Fruit fly (Drosophila melanogaster) whole organism, embryonic: ENCODE measurements around the gene GstO3.

Experiments
- Abd-B ChIP-seq: fragments of 200-800 bp; sonication (Bioruptor generic); optimal IDR thresholded peaks from 2 replicates; lab custom pipeline; 2018; ENCODE audit warnings: missing biosample characterization, mild to moderate bottlenecking, missing genetic modification characterization, moderate library complexity
- Asciz ChIP-seq: fragments of 200-800 bp; sonication (Bioruptor generic); optimal IDR thresholded peaks from 2 replicates; lab custom pipeline; 2017; ENCODE audit warnings: missing biosample characterization, mild to moderate bottlenecking, missing genetic modification characterization, missing genetic modification reagents
- CG10147 ChIP-seq: fragments of 200-800 bp; sonication (Bioruptor generic); optimal IDR thresholded peaks from 2 replicates; lab custom pipeline; 2019; ENCODE audit warnings: missing biosample characterization, mild to moderate bottlenecking, missing genetic modification characterization, moderate library complexity
- CG10209 ChIP-seq: fragments of 200-800 bp; sonication (Bioruptor generic); optimal IDR thresholded peaks from 3 replicates; lab custom pipeline; 2017; ENCODE audit warnings: missing biosample characterization, mild to moderate bottlenecking, missing genetic modification characterization, missing genetic modification reagents
- CG10267 ChIP-seq: fragments of 200-800 bp; sonication (Bioruptor generic); optimal IDR thresholded peaks from 2 replicates; lab custom pipeline; 2018; ENCODE audit warnings: missing biosample characterization, mild to moderate bottlenecking, missing genetic modification characterization, moderate library complexity
- CG11504 ChIP-seq: fragments of 200-800 bp; sonication (Bioruptor generic); optimal IDR thresholded peaks from 3 replicates; lab custom pipeline; 2019; ENCODE audit warnings: missing biosample characterization, mild to moderate bottlenecking, missing genetic modification characterization, moderate library complexity
- CG13287 ChIP-seq: fragments of 200-800 bp; sonication (Bioruptor generic); IDR thresholded peaks from 2 replicates; pipeline ENCODE4 v1.3.6; 2022; ENCODE audit warnings: missing biosample characterization, missing genetic modification characterization; ENCODE audit not compliant: partially characterized antibody
- CG13775 ChIP-seq: fragments of 200-800 bp; sonication (Bioruptor generic); optimal IDR thresholded peaks from 3 replicates; lab custom pipeline; 2017; ENCODE audit warnings: missing biosample characterization, mild to moderate bottlenecking, missing genetic modification characterization
- CG15514 ChIP-seq: fragments of 200-800 bp; sonication (Bioruptor generic); optimal IDR thresholded peaks from 3 replicates; lab custom pipeline; 2017; ENCODE audit warnings: missing biosample characterization, missing genetic modification characterization, mild to moderate bottlenecking, moderate library complexity, missing genetic modification reagents
- CG16779 ChIP-seq: fragments of 200-800 bp; sonication (Bioruptor generic); IDR thresholded peaks from 2 replicates; pipeline ENCODE4 v1.3.6; 2022; ENCODE audit warnings: missing biosample characterization, missing genetic modification characterization
- CG17186 ChIP-seq: fragments of 200-800 bp; sonication (Bioruptor generic); optimal IDR thresholded peaks from 3 replicates; lab custom pipeline; 2017; ENCODE audit warnings: missing biosample characterization, missing genetic modification reagents, missing genetic modification characterization
- CG18011 ChIP-seq: fragments of 200-800 bp; sonication (Bioruptor generic); optimal IDR thresholded peaks from 2 replicates; lab custom pipeline; 2017; ENCODE audit warnings: missing biosample characterization, missing genetic modification characterization, mild to moderate bottlenecking, moderate library complexity, missing genotype
- CG2116 ChIP-seq: fragments of 200-800 bp; sonication (Bioruptor generic); optimal IDR thresholded peaks from 3 replicates; lab custom pipeline; 2018; ENCODE audit warnings: missing biosample characterization, mild to moderate bottlenecking, missing genetic modification characterization
- CG2129 ChIP-seq: fragments of 200-800 bp; sonication (Bioruptor generic); IDR thresholded peaks from 2 replicates; pipeline ENCODE4 v1.3.6; 2022; ENCODE audit warnings: missing biosample characterization, missing genetic modification characterization; ENCODE audit not compliant: partially characterized antibody
- CG2889 ChIP-seq: fragments of 200-800 bp; sonication (Bioruptor generic); IDR thresholded peaks from 3 replicates; pipeline ENCODE4 v1.3.6; 2022; ENCODE audit warnings: missing biosample characterization, missing genetic modification characterization
- CG30403 ChIP-seq: fragments of 200-800 bp; sonication (Bioruptor generic); optimal IDR thresholded peaks from 3 replicates; lab custom pipeline; 2016; ENCODE audit warnings: missing biosample characterization, missing genetic modification characterization
- CG31365 ChIP-seq: fragments of 200-800 bp; sonication (Bioruptor generic); optimal IDR thresholded peaks from 2 replicates; lab custom pipeline; 2018; ENCODE audit warnings: missing biosample characterization, mild to moderate bottlenecking, missing genetic modification characterization
- CG3838 ChIP-seq: fragments of 200-800 bp; sonication (Bioruptor generic); optimal IDR thresholded peaks from 3 replicates; lab custom pipeline; 2016; ENCODE audit warnings: missing biosample characterization, missing genetic modification characterization
- CG9797 ChIP-seq: fragments of 200-800 bp; sonication (Bioruptor generic); optimal IDR thresholded peaks from 3 replicates; lab custom pipeline; 2018; ENCODE audit warnings: missing biosample characterization, mild to moderate bottlenecking, missing genetic modification characterization
- Chrac-16 ChIP-seq: fragments of 200-800 bp; sonication (Bioruptor generic); optimal IDR thresholded peaks from 3 replicates; lab custom pipeline; 2016; ENCODE audit warnings: missing biosample characterization, missing genetic modification characterization
- CkIIα-i1 ChIP-seq: fragments of 200-800 bp; sonication (Bioruptor generic); IDR thresholded peaks from 2 replicates; pipeline ENCODE4 v1.3.6; 2022; ENCODE audit warnings: missing biosample characterization, missing genetic modification characterization
- Dad ChIP-seq: fragments of 200-800 bp; sonication (Bioruptor generic); optimal IDR thresholded peaks from 3 replicates; lab custom pipeline; 2016; ENCODE audit warnings: missing biosample characterization, missing genetic modification characterization
- Ets97D ChIP-seq: fragments of 200-800 bp; sonication (Bioruptor generic); optimal IDR thresholded peaks from 3 replicates; lab custom pipeline; 2016; ENCODE audit warnings: missing biosample characterization, missing genetic modification characterization
- HLH4C ChIP-seq: fragments of 200-800 bp; sonication (Bioruptor generic); IDR thresholded peaks from 3 replicates; pipeline ENCODE4 v1.3.6; 2022; ENCODE audit warnings: missing biosample characterization, missing genetic modification characterization; ENCODE audit not compliant: partially characterized antibody
- HmgZ ChIP-seq: fragments of 200-800 bp; sonication (Bioruptor generic); optimal IDR thresholded peaks from 2 replicates; lab custom pipeline; 2018; ENCODE audit warnings: missing biosample characterization, mild to moderate bottlenecking, missing genetic modification characterization
- MBD-R2 ChIP-seq: fragments of 200-800 bp; sonication (Bioruptor generic); IDR thresholded peaks from 2 replicates; pipeline ENCODE4 v1.3.6; 2022; ENCODE audit warnings: missing biosample characterization, missing genetic modification characterization
- Nf-YC ChIP-seq: fragments of 200-800 bp; optimal IDR thresholded peaks from 3 replicates; lab custom pipeline; 2019; ENCODE audit warnings: missing biosample characterization, mild to moderate bottlenecking, missing genetic modification characterization, moderate library complexity
- Optix ChIP-seq: fragments of 200-800 bp; sonication (Bioruptor generic); IDR thresholded peaks from 3 replicates; pipeline ENCODE4 v1.3.6; 2022; ENCODE audit warnings: missing biosample characterization, missing genetic modification characterization
- ab ChIP-seq: fragments of 200-800 bp; sonication (Bioruptor generic); optimal IDR thresholded peaks from 2 replicates; lab custom pipeline; 2016; ENCODE audit warnings: missing biosample characterization, missing genetic modification characterization
- amos ChIP-seq: fragments of 200-800 bp; sonication (Bioruptor generic); IDR thresholded peaks from 2 replicates; pipeline ENCODE4 v1.3.6; 2022; ENCODE audit warnings: missing biosample characterization, missing genetic modification characterization; ENCODE audit not compliant: partially characterized antibody
- bowl ChIP-seq: fragments of 200-800 bp; sonication (Bioruptor generic); IDR thresholded peaks from 2 replicates; pipeline ENCODE4 v1.3.6; 2022; ENCODE audit warnings: missing biosample characterization, missing genetic modification characterization
- dpn ChIP-seq, 2 experiments: fragments of 200-800 bp; sonication (Bioruptor generic); optimal IDR thresholded peaks; 3 replicates each; lab custom pipeline; 2016; ENCODE audit warnings: missing biosample characterization in 2 of 2, missing genetic modification characterization in 2 of 2
- esg ChIP-seq: fragments of 200-800 bp; sonication (Bioruptor generic); conservative IDR thresholded peaks from 2 replicates; pipeline ENCODE4 v1.3.6; 2022; ENCODE audit warnings: missing biosample characterization, missing genetic modification characterization
- gem ChIP-seq: fragments of 200-800 bp; sonication (Bioruptor generic); optimal IDR thresholded peaks from 2 replicates; lab custom pipeline; 2019; ENCODE audit warnings: missing biosample characterization, mild to moderate bottlenecking, missing genetic modification characterization, moderate library complexity
- grau ChIP-seq: fragments of 200-800 bp; optimal IDR thresholded peaks from 3 replicates; lab custom pipeline; 2019; ENCODE audit warnings: missing biosample characterization, mild to moderate bottlenecking, missing genetic modification characterization, moderate library complexity
- inv ChIP-seq: fragments of 200-800 bp; sonication (Bioruptor generic); IDR thresholded peaks from 2 replicates; pipeline ENCODE4 v1.3.6; 2022; ENCODE audit warnings: missing biosample characterization, missing genetic modification characterization; ENCODE audit not compliant: partially characterized antibody
- knrl ChIP-seq: fragments of 200-800 bp; sonication (Bioruptor generic); IDR thresholded peaks from 3 replicates; pipeline ENCODE4 v1.3.6; 2022; ENCODE audit warnings: missing biosample characterization, missing genetic modification characterization; ENCODE audit not compliant: partially characterized antibody
- nmo ChIP-seq: fragments of 200-800 bp; sonication (Bioruptor generic); optimal IDR thresholded peaks from 2 replicates; lab custom pipeline; 2018; ENCODE audit warnings: missing biosample characterization, mild to moderate bottlenecking, missing genetic modification characterization, moderate library complexity
- phol ChIP-seq: fragments of 200-800 bp; sonication (Bioruptor generic); optimal IDR thresholded peaks from 3 replicates; lab custom pipeline; 2018; ENCODE audit warnings: missing biosample characterization, mild to moderate bottlenecking, missing genetic modification characterization, moderate library complexity
- row ChIP-seq: fragments of 200-800 bp; sonication (Bioruptor generic); IDR thresholded peaks from 3 replicates; pipeline ENCODE4 v1.3.6; 2022; ENCODE audit warnings: missing biosample characterization, missing genetic modification characterization
- sc ChIP-seq, 3 experiments: fragments of >200 bp in 2 of 3; fragments of 200-800 bp in 1 of 3; sonication (Bioruptor generic) in 1 of 3; optimal IDR thresholded peaks; 2 replicates in 2 of 3; 3 replicates in 1 of 3; lab custom pipeline; 2017; ENCODE audit warnings: mild to moderate bottlenecking in 1 of 3, missing biosample characterization in 1 of 3, missing genetic modification characterization in 1 of 3, missing genetic modification reagents in 1 of 3
- seq ChIP-seq: fragments of 200-800 bp; sonication (Bioruptor generic); IDR thresholded peaks from 2 replicates; pipeline ENCODE4 v1.3.6; 2022; ENCODE audit warnings: missing biosample characterization, missing genetic modification characterization
- slbo ChIP-seq: fragments of 200-800 bp; sonication (Bioruptor generic); IDR thresholded peaks from 2 replicates; pipeline ENCODE4 v1.3.6; 2022; ENCODE audit warnings: missing biosample characterization, missing genetic modification characterization
- slou ChIP-seq: fragments of 200-800 bp; sonication (Bioruptor generic); optimal IDR thresholded peaks from 3 replicates; lab custom pipeline; 2016; ENCODE audit warnings: missing biosample characterization, missing genetic modification characterization
- tin ChIP-seq: fragments of 200-800 bp; sonication (Bioruptor generic); optimal IDR thresholded peaks from 3 replicates; lab custom pipeline; 2016; ENCODE audit warnings: missing biosample characterization, missing genetic modification characterization
- tna ChIP-seq: fragments of 200-800 bp; sonication (Bioruptor generic); IDR thresholded peaks from 2 replicates; pipeline ENCODE4 v1.3.6; 2022; ENCODE audit warnings: missing biosample characterization, missing genetic modification characterization; ENCODE audit not compliant: partially characterized antibody
- trem ChIP-seq: fragments of 200-800 bp; optimal IDR thresholded peaks from 3 replicates; lab custom pipeline; 2019; ENCODE audit warnings: missing biosample characterization, mild to moderate bottlenecking, missing genetic modification characterization, moderate library complexity
- unc-4 ChIP-seq: fragments of 200-800 bp; sonication (Bioruptor generic); IDR thresholded peaks from 2 replicates; pipeline ENCODE4 v1.3.6; 2022; ENCODE audit warnings: missing biosample characterization, missing genetic modification characterization; ENCODE audit not compliant: partially characterized antibody
- zen2 ChIP-seq: fragments of 200-800 bp; sonication (Bioruptor generic); IDR thresholded peaks from 3 replicates; pipeline ENCODE4 v1.3.6; 2022; ENCODE audit warnings: missing biosample characterization, missing genetic modification characterization; ENCODE audit not compliant: partially characterized antibody

GstO3 gene

dm6 chr3L:8544710-8545109 is 26.0 kb downstream of the GstO3 start, which contains the start of gene rhea:
TSS of gene rhea (plus strand) at chr3L:8545001.
- TF ChIP-seq CG10209 (GFP tag; lab: Kevin White, UChicago) (no peak), Asciz (no peak), MBD-R2 (GFP tag; lab: Robert Waterston, UW) (peak; percentile 50; the same call in 1 of the 2 replicates), grau (tag; lab: Kevin White, UChicago) (peak; percentile 24), amos (GFP tag; lab: Robert Waterston, UW) (peak; percentile 84; the same call in 1 of the 2 replicates), Dad (GFP tag; lab: Kevin White, UChicago) (no peak), unc-4 (GFP tag; lab: Robert Waterston, UW) (peak; percentile 87), Chrac-16 (GFP tag; lab: Kevin White, UChicago) (peak; percentile 6), CkIIα-i1 (no peak), CG3838 (GFP tag; lab: Kevin White, UChicago) (no peak), sc (optimal IDR thresholded peaks at IDR 0.05; lab: Kevin White, UChicago) (no peak), sc (GFP tag; optimal IDR thresholded peaks at IDR 0.05; lab: Kevin White, UChicago) (no peak), CG11504 (peak; percentile 33), bowl (no peak), seq (no peak), CG10267 (tag; lab: Kevin White, UChicago) (peak; percentile 43), Nf-YC (tag; lab: Kevin White, UChicago) (peak; percentile 53), ab (GFP tag; lab: Kevin White, UChicago) (no peak), trem (tag; lab: Kevin White, UChicago) (peak; percentile 78), phol (tag; lab: Kevin White, UChicago) (peak; percentile 57), slou (GFP tag; lab: Kevin White, UChicago) (no peak), tin (GFP tag; lab: Kevin White, UChicago) (peak; percentile 53), CG17186 (GFP tag; lab: Kevin White, UChicago) (peak; percentile 56), CG13287 (peak; percentile 92), Ets97D (GFP tag; lab: Kevin White, UChicago) (peak; percentile 25), nmo (GFP tag; lab: Kevin White, UChicago) (peak; percentile 55), zen2 (GFP tag; lab: Robert Waterston, UW) (peak; percentile 39; the same call in 1 of the 3 replicates), knrl (peak; percentile 84), row (peak; percentile 42; the same call in 2 of the 3 replicates), esg (GFP tag; lab: Robert Waterston, UW) (no peak), gem (tag; lab: Kevin White, UChicago) (peak; percentile 40), CG2116 (peak; percentile 80), CG2129 (GFP tag; lab: Robert Waterston, UW) (peak; percentile 61), CG16779 (no peak), inv (GFP tag; lab: Robert Waterston, UW) (peak; percentile 74), CG31365 (tag; lab: Kevin White, UChicago) (no peak), slbo (GFP tag; lab: Robert Waterston, UW) (peak; percentile 39; the same call in 1 of the 2 replicates), HLH4C (GFP tag; lab: Robert Waterston, UW) (peak; percentile 78), CG9797 (GFP tag; lab: Kevin White, UChicago) (peak; percentile 82), CG15514 (GFP tag; lab: Kevin White, UChicago) (peak; percentile 98), CG18011 (GFP tag; lab: Kevin White, UChicago) (no peak), CG2889 (GFP tag; lab: Robert Waterston, UW) (no peak), CG10147 (GFP tag; lab: Kevin White, UChicago) (no peak), CG13775 (GFP tag; lab: Kevin White, UChicago) (peak; percentile 37), Optix (GFP tag; lab: Robert Waterston, UW) (no peak), HmgZ (tag; lab: Kevin White, UChicago) (peak; percentile 52), CG30403 (peak; percentile 4), Abd-B (GFP tag; lab: Kevin White, UChicago) (no peak), dpn (GFP tag; optimal IDR thresholded peaks at IDR 0.05; lab: Kevin White, UChicago) (peak in 1 of 2 experiments; percentile 39), tna (GFP tag; lab: Robert Waterston, UW) (peak; percentile 49)
